Fruit fly (Drosophila melanogaster) ovary, adult (tissue): ENCODE results near the gene dysc.

Experiments used
- CG17801 ChIP-seq: fragments of 200-800 bp; optimal IDR thresholded peaks from 2 replicates; lab custom pipeline; 2019; ENCODE audit warnings: missing biosample characterization, mild to moderate bottlenecking, missing genetic modification characterization, moderate library complexity; ENCODE audit not compliant: partially characterized antibody

Gene dysc

dm6 chr3L:13881555-13881954, 21.5 kb downstream of the dysc start:
- TF ChIP-seq CG17801 (GFP tag; lab: Kevin White, UChicago): no peak

- TF ChIP-seq CG17801 (GFP tag; lab: Kevin White, UChicago): no peak
Observed at dm6 chr3L:13878729-13879128, 24.3 kb downstream of the dysc start, which contains the start of gene CG13737. Gene CG13737, plus strand, starts transcription at chr3L:13878994.

dm6 chr3L:13877904-13878303, 25.1 kb downstream of the dysc start:
- no peak for TF ChIP-seq CG17801 (GFP tag; lab: Kevin White, UChicago)

- TF ChIP-seq CG17801 (GFP tag; lab: Kevin White, UChicago): no peak
Observed at dm6 chr3L:13876967-13877366, 26.1 kb downstream of the dysc start.

dm6 chr3L:13866780-13867179, 36.3 kb downstream of the dysc start, which contains the start of gene CG8745:
Gene CG8745, minus strand, starts transcription at chr3L:13866905.
- no peak for TF ChIP-seq CG17801 (GFP tag; lab: Kevin White, UChicago)

dm6 chr3L:13866270-13866669, 36.8 kb downstream of the dysc start:
- TF ChIP-seq CG17801 (GFP tag; lab: Kevin White, UChicago): no peak

- no peak for TF ChIP-seq CG17801 (GFP tag; lab: Kevin White, UChicago)
Observed at dm6 chr3L:13865484-13865883, 37.6 kb downstream of the dysc start.

- no peak for TF ChIP-seq CG17801 (GFP tag; lab: Kevin White, UChicago)
Observed at dm6 chr3L:13864568-13864967, 38.5 kb downstream of the dysc start.

dm6 chr3L:13863365-13863775, 39.7 kb downstream of the dysc start:
- TF ChIP-seq CG17801 (GFP tag; lab: Kevin White, UChicago): no peak

dm6 chr3L:13862403-13862802, 40.6 kb downstream of the dysc start:
- no peak for TF ChIP-seq CG17801 (GFP tag; lab: Kevin White, UChicago)

- no peak for TF ChIP-seq CG17801 (GFP tag; lab: Kevin White, UChicago)
Observed at dm6 chr3L:13859688-13860373, 43.2 kb downstream of the dysc start.

dm6 chr3L:13845754-13846153, 57.3 kb downstream of the dysc start, which contains the start of gene Hml:
Gene Hml, plus strand, starts transcription at chr3L:13846054.
- TF ChIP-seq CG17801 (GFP tag; lab: Kevin White, UChicago): no peak

- no peak for TF ChIP-seq CG17801 (GFP tag; lab: Kevin White, UChicago)
Observed at dm6 chr3L:13845292-13845691, 57.7 kb downstream of the dysc start.

- TF ChIP-seq CG17801 (GFP tag; lab: Kevin White, UChicago): no peak
Observed at dm6 chr3L:13843356-13843755, 59.7 kb downstream of the dysc start, which contains the start of gene Tsp68C. Gene Tsp68C, plus strand, starts transcription at chr3L:13843656.

dm6 chr3L:13842917-13843316, 60.1 kb downstream of the dysc start, which contains the start of gene CG8750:
Gene CG8750, minus strand, starts transcription at chr3L:13843017.
- TF ChIP-seq CG17801 (GFP tag; lab: Kevin White, UChicago): no peak

dm6 chr3L:13842140-13842539, 60.9 kb downstream of the dysc start, which contains the start of gene CG8757:
Gene CG8757, minus strand, starts transcription at chr3L:13842240.
- no peak for TF ChIP-seq CG17801 (GFP tag; lab: Kevin White, UChicago)
